Worm (Caenorhabditis elegans): ENCODE results near the gene his-24.

ce11 chrX:14525325-14526305, 35.7 kb downstream of the his-24 start:
- peak; percentile 55; the same call in 1 of the 2 replicates for TF ChIP-seq klf-2 (GFP tag; conservative IDR thresholded peaks at IDR 0.05)
- TF ChIP-seq ref-1 (GFP tag; conservative IDR thresholded peaks at IDR 0.05) = no peak
- TF ChIP-seq ztf-29 (GFP tag; IDR thresholded peaks at IDR 0.05) = peak; percentile 75

All from whole organism, midembryonic.